Worm (Caenorhabditis elegans): ENCODE results near the gene C29F9.12.

The C29F9.12 gene

DNA sequence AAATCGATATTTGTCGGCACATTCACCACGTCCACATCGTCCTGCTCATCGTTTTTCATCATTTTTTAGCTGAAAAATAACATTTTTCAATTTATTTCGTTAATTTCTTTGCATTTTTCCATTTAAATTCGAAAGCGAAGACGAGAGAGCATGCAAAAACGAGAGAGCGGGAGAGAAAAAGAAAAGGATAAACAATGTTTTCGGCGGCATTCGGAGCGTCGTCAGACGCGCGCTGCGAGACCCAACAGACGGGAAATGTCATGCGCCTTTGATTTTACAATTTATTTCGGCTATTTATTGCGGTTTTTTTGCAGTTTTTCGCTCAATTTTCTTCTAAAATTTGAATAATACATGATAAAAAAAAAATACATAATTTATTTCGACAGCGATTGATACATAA, 35.5 kb downstream of the C29F9.12 start, which contains the start of gene attf-3 (continued):
- no peak for TF ChIP-seq Y75B8A.6 (GFP tag; IDR thresholded peaks at IDR 0.05)
- TF ChIP-seq dmd-8 (GFP tag; IDR thresholded peaks at IDR 0.05): no peak
- peak; percentile 30; the same call in 1 of the 2 replicates for TF ChIP-seq hmg-1.1 (GFP tag; IDR thresholded peaks at IDR 0.05)
- TF ChIP-seq skn-1 (tag; optimal IDR thresholded peaks at IDR 0.05): no peak
- no peak for TF ChIP-seq ceh-20 (GFP tag; IDR thresholded peaks at IDR 0.05)
- no peak for TF ChIP-seq daf-8 (GFP tag; IDR thresholded peaks at IDR 0.05)
- no peak for TF ChIP-seq R02D3.7 (tag; optimal IDR thresholded peaks at IDR 0.05)
- peak; percentile 60 for TF ChIP-seq mep-1 (tag; optimal IDR thresholded peaks at IDR 0.05)
- TF ChIP-seq lin-13 (GFP tag; optimal IDR thresholded peaks at IDR 0.05): peak; percentile 85
- TF ChIP-seq ctbp-1 (GFP tag; IDR thresholded peaks at IDR 0.05): no peak
- no peak for TF ChIP-seq ceh-32 (tag; optimal IDR thresholded peaks at IDR 0.05; ENCODE audit: poor library complexity)
- TF ChIP-seq lin-39 (tag; optimal IDR thresholded peaks at IDR 0.05): no peak
- no peak for TF ChIP-seq zip-2 (tag; optimal IDR thresholded peaks at IDR 0.05)
- no peak for TF ChIP-seq ZK337.2 (GFP tag; IDR thresholded peaks at IDR 0.05)
- peak; percentile 63 for TF ChIP-seq hlh-30 (tag; optimal IDR thresholded peaks at IDR 0.05; ENCODE audit: insufficient read depth)
- no peak for TF ChIP-seq ces-1 (GFP tag; optimal IDR thresholded peaks at IDR 0.05)
- no peak for TF ChIP-seq sdz-12 (GFP tag; optimal IDR thresholded peaks at IDR 0.05)
- TF ChIP-seq spr-3 (GFP tag; optimal IDR thresholded peaks at IDR 0.05): no peak
- TF ChIP-seq tra-1 (GFP tag; IDR thresholded peaks at IDR 0.05): no peak
- TF ChIP-seq fkh-10 (GFP tag; optimal IDR thresholded peaks at IDR 0.05): peak; percentile 65
- peak in 1 of 2 experiments; percentile 11 for TF ChIP-seq daf-16 (GFP tag; optimal IDR thresholded peaks at IDR 0.05)
- peak; percentile 78 for TF ChIP-seq daf-16 (tag; optimal IDR thresholded peaks at IDR 0.05)
- TF ChIP-seq F37D6.2 (tag; optimal IDR thresholded peaks at IDR 0.05): no peak
- no peak for TF ChIP-seq tag-97 (GFP tag; IDR thresholded peaks at IDR 0.05)
- TF ChIP-seq aha-1 (tag): no peak
- peak; percentile 40 for TF ChIP-seq nhr-6 (tag; optimal IDR thresholded peaks at IDR 0.05)
- TF ChIP-seq Y48G9A.11 (GFP tag; IDR thresholded peaks at IDR 0.05): peak; percentile 96
- TF ChIP-seq vab-7 (GFP tag; IDR thresholded peaks at IDR 0.05): no peak
- TF ChIP-seq snpc-4 (tag; optimal IDR thresholded peaks at IDR 0.05): no peak
- TF ChIP-seq Y105C5A.15 (GFP tag; IDR thresholded peaks at IDR 0.05): no peak
- TF ChIP-seq lin-38 (GFP tag; IDR thresholded peaks at IDR 0.05): peak; percentile 52
- TF ChIP-seq dmd-9 (GFP tag; IDR thresholded peaks at IDR 0.05): no peak
- TF ChIP-seq pqm-1 (tag; optimal IDR thresholded peaks at IDR 0.05): no peak
- peak; percentile 67 for TF ChIP-seq dpl-1 (GFP tag; optimal IDR thresholded peaks at IDR 0.05)
- TF ChIP-seq nhr-237 (tag; optimal IDR thresholded peaks at IDR 0.05): no peak

DNA sequence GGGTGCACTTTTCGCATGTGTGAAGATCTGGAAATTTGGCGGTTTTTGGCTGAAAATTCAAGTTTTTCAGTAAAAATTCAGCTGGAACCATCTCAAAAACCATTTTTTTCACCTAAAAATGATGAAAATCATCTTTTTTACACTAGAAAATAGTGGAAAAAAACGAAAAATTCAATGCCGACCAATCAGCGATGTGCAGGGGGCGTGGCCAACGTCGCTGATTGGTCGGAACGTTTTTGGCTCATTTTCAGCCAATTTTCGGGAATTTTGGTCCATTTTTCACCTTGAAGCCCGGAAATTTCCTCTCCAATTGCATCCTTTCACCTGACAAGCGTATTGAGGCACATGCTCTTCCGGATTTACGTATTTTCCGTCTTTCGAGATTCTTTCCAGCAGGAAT, 37.5 kb downstream of the C29F9.12 start:
- TF ChIP-seq spr-3 (GFP tag; optimal IDR thresholded peaks at IDR 0.05) (no peak), tag-97 (GFP tag; IDR thresholded peaks at IDR 0.05) (no peak), skn-1 (tag; optimal IDR thresholded peaks at IDR 0.05) (no peak), unc-62 (GFP tag; optimal IDR thresholded peaks at IDR 0.05 in 1 of 2) (peak in 1 of 2 experiments; percentile 27), unc-62 (tag; optimal IDR thresholded peaks at IDR 0.05) (no peak), zfp-2 (tag; optimal IDR thresholded peaks at IDR 0.05) (no peak), ceh-82 (tag; optimal IDR thresholded peaks at IDR 0.05) (no peak)

DNA sequence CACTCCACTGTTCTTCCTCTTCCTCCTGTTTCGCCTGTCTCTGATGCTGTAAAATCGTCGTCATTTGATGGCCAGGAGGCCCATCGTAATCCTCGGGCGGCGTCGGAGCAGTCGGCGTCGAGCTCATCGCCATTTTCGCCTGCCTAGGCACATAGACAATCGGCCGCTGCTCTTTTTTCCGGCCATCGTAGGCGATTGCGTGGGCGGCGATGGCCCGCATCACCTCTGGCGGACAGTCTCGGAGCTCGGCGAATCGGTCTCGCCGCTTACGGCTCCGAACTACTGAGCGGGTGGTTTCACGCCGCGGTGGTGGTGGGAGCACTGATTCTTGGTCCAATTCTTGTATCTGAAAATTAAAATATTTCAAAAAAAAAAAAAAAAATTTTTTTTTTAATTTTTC, 49.8 kb downstream of the C29F9.12 start:
- no peak for TF ChIP-seq hlh-30 (tag; optimal IDR thresholded peaks at IDR 0.05; ENCODE audit: insufficient read depth)
- TF ChIP-seq set-16 (GFP tag; IDR thresholded peaks at IDR 0.05): peak; percentile 92
- TF ChIP-seq saeg-2 (GFP tag; IDR thresholded peaks at IDR 0.05): 0 out of 2 replicates have a peak, but pooled peaks have one; percentile 48
- peak; percentile 67; the same call in 1 of the 2 replicates for TF ChIP-seq egl-43 (GFP tag; IDR thresholded peaks at IDR 0.05)

Measured in whole organism, L4 larva.